Worm (Caenorhabditis elegans): ENCODE data around the gene Y57E12AL.1.

Gene Y57E12AL.1

ce11 chrV:7084612-7085139 lies 24.3 kb downstream of the Y57E12AL.1 start, which contains the start of gene mys-1:
mys-1 (minus strand) TSS chrV:7084662.
- TF ChIP-seq F13C5.2 (tag; optimal IDR thresholded peaks at IDR 0.05) (peak; percentile 39), tbx-37 (GFP tag; conservative IDR thresholded peaks at IDR 0.05) (peak; percentile 67), flt-1 (GFP tag; IDR thresholded peaks at IDR 0.05) (no peak), ceh-36 (tag; optimal IDR thresholded peaks at IDR 0.05) (no peak), hmg-4 (GFP tag; optimal IDR thresholded peaks at IDR 0.05) (peak; percentile 43), aly-1 (tag; optimal IDR thresholded peaks at IDR 0.05) (no peak)

- no peak for TF ChIP-seq ceh-36 (tag; optimal IDR thresholded peaks at IDR 0.05)
- TF ChIP-seq tbx-11 (GFP tag; IDR thresholded peaks at IDR 0.05), result no peak
Observed at ce11 chrV:7085518-7086104, 25.3 kb downstream of the Y57E12AL.1 start, which contains the start of gene VC5.2. VC5.2 (plus strand) TSS chrV:7085956.

- no peak for TF ChIP-seq B0310.2 (tag; optimal IDR thresholded peaks at IDR 0.05)
- no peak for TF ChIP-seq ceh-13 (GFP tag; optimal IDR thresholded peaks at IDR 0.05)
- no peak for TF ChIP-seq tbx-11 (GFP tag; IDR thresholded peaks at IDR 0.05)
- TF ChIP-seq pes-1 (GFP tag; IDR thresholded peaks at IDR 0.05), result no peak
- no peak for TF ChIP-seq hnd-1 (tag; optimal IDR thresholded peaks at IDR 0.05)
- TF ChIP-seq ama-1 (optimal IDR thresholded peaks at IDR 0.05), result no peak
- no peak for TF ChIP-seq F13C5.2 (tag; optimal IDR thresholded peaks at IDR 0.05)
- no peak for TF ChIP-seq ceh-36 (tag; optimal IDR thresholded peaks at IDR 0.05)
- TF ChIP-seq sea-1 (GFP tag; conservative IDR thresholded peaks at IDR 0.05), result no peak
- no peak for TF ChIP-seq hmg-4 (GFP tag; optimal IDR thresholded peaks at IDR 0.05)
- TF ChIP-seq flt-1 (GFP tag; IDR thresholded peaks at IDR 0.05), result no peak
- no peak for TF ChIP-seq tra-4 (tag; optimal IDR thresholded peaks at IDR 0.05)
Observed at ce11 chrV:7087340-7087739, 27.0 kb downstream of the Y57E12AL.1 start.

ce11 chrV:7089217-7089616 lies 28.9 kb downstream of the Y57E12AL.1 start:
- TF ChIP-seq ama-1 (optimal IDR thresholded peaks at IDR 0.05) (no peak), F13C5.2 (tag; optimal IDR thresholded peaks at IDR 0.05) (no peak), tra-4 (tag; optimal IDR thresholded peaks at IDR 0.05) (no peak), tbx-37 (GFP tag; conservative IDR thresholded peaks at IDR 0.05) (no peak), ceh-13 (GFP tag; optimal IDR thresholded peaks at IDR 0.05) (no peak), ets-7 (tag; optimal IDR thresholded peaks at IDR 0.05) (no peak), B0310.2 (tag; optimal IDR thresholded peaks at IDR 0.05) (no peak), tbx-11 (GFP tag; IDR thresholded peaks at IDR 0.05) (no peak)

ce11 chrV:7091287-7091686 lies 31.0 kb downstream of the Y57E12AL.1 start, which contains the start of gene nhr-286:
nhr-286 (minus strand) TSS chrV:7091610.
- TF ChIP-seq ama-1 (optimal IDR thresholded peaks at IDR 0.05) (no peak), tbx-37 (GFP tag; conservative IDR thresholded peaks at IDR 0.05) (no peak), hnd-1 (tag; optimal IDR thresholded peaks at IDR 0.05) (no peak), aly-1 (tag; optimal IDR thresholded peaks at IDR 0.05) (no peak), F13C5.2 (tag; optimal IDR thresholded peaks at IDR 0.05) (no peak), tra-4 (tag; optimal IDR thresholded peaks at IDR 0.05) (no peak), tbx-11 (GFP tag; IDR thresholded peaks at IDR 0.05) (no peak), ceh-36 (tag; optimal IDR thresholded peaks at IDR 0.05) (no peak), hmbx-1 (tag; optimal IDR thresholded peaks at IDR 0.05) (no peak), hmg-4 (GFP tag; optimal IDR thresholded peaks at IDR 0.05) (no peak), sea-1 (GFP tag; conservative IDR thresholded peaks at IDR 0.05) (no peak), ceh-13 (GFP tag; optimal IDR thresholded peaks at IDR 0.05) (no peak), pes-1 (GFP tag; IDR thresholded peaks at IDR 0.05) (no peak), ets-7 (tag; optimal IDR thresholded peaks at IDR 0.05) (no peak), B0310.2 (tag; optimal IDR thresholded peaks at IDR 0.05) (no peak), scrt-1 (GFP tag; IDR thresholded peaks at IDR 0.05) (no peak), flt-1 (GFP tag; IDR thresholded peaks at IDR 0.05) (no peak)

- TF ChIP-seq hmg-4 (GFP tag; optimal IDR thresholded peaks at IDR 0.05), result no peak
- TF ChIP-seq ceh-13 (GFP tag; optimal IDR thresholded peaks at IDR 0.05), result no peak
- TF ChIP-seq B0310.2 (tag; optimal IDR thresholded peaks at IDR 0.05), result no peak
- TF ChIP-seq flt-1 (GFP tag; IDR thresholded peaks at IDR 0.05), result no peak
- no peak for TF ChIP-seq aly-1 (tag; optimal IDR thresholded peaks at IDR 0.05)
- no peak for TF ChIP-seq tbx-11 (GFP tag; IDR thresholded peaks at IDR 0.05)
- TF ChIP-seq F13C5.2 (tag; optimal IDR thresholded peaks at IDR 0.05), result no peak
- TF ChIP-seq hmbx-1 (tag; optimal IDR thresholded peaks at IDR 0.05), result no peak
- no peak for TF ChIP-seq tra-4 (tag; optimal IDR thresholded peaks at IDR 0.05)
- no peak for TF ChIP-seq scrt-1 (GFP tag; IDR thresholded peaks at IDR 0.05)
- TF ChIP-seq hnd-1 (tag; optimal IDR thresholded peaks at IDR 0.05), result no peak
- no peak for TF ChIP-seq pes-1 (GFP tag; IDR thresholded peaks at IDR 0.05)
- no peak for TF ChIP-seq ets-7 (tag; optimal IDR thresholded peaks at IDR 0.05)
Observed at ce11 chrV:7093720-7094401, 33.5 kb downstream of the Y57E12AL.1 start, which contains the start of gene nhr-135. nhr-135 (minus strand) TSS chrV:7093770.

- TF ChIP-seq sea-1 (GFP tag; conservative IDR thresholded peaks at IDR 0.05), result no peak
- TF ChIP-seq hmg-4 (GFP tag; optimal IDR thresholded peaks at IDR 0.05), result no peak
- no peak for TF ChIP-seq B0310.2 (tag; optimal IDR thresholded peaks at IDR 0.05)
- TF ChIP-seq ceh-36 (tag; optimal IDR thresholded peaks at IDR 0.05), result no peak
- TF ChIP-seq ama-1 (optimal IDR thresholded peaks at IDR 0.05), result no peak
- no peak for TF ChIP-seq tbx-11 (GFP tag; IDR thresholded peaks at IDR 0.05)
- TF ChIP-seq flt-1 (GFP tag; IDR thresholded peaks at IDR 0.05), result no peak
- TF ChIP-seq aly-1 (tag; optimal IDR thresholded peaks at IDR 0.05), result no peak
- TF ChIP-seq tbx-37 (GFP tag; conservative IDR thresholded peaks at IDR 0.05), result no peak
- TF ChIP-seq F13C5.2 (tag; optimal IDR thresholded peaks at IDR 0.05), result no peak
- no peak for TF ChIP-seq hnd-1 (tag; optimal IDR thresholded peaks at IDR 0.05)
- TF ChIP-seq tra-4 (tag; optimal IDR thresholded peaks at IDR 0.05), result no peak
- TF ChIP-seq ets-7 (tag; optimal IDR thresholded peaks at IDR 0.05), result no peak
- TF ChIP-seq pes-1 (GFP tag; IDR thresholded peaks at IDR 0.05), result no peak
- TF ChIP-seq ceh-13 (GFP tag; optimal IDR thresholded peaks at IDR 0.05), result no peak
- no peak for TF ChIP-seq scrt-1 (GFP tag; IDR thresholded peaks at IDR 0.05)
- no peak for TF ChIP-seq hmbx-1 (tag; optimal IDR thresholded peaks at IDR 0.05)
Observed at ce11 chrV:7095254-7095990, 35.1 kb downstream of the Y57E12AL.1 start.

Data from whole organism, early embryonic.